Worm (Caenorhabditis elegans) whole organism, young adult: Measurements from ENCODE around the gene frpr-5.

Source experiments
- B0019.2 ChIP-seq: fragments of 200-800 bp; sonication (Bioruptor generic); conservative IDR thresholded peaks from 2 replicates; pipeline ENCODE4 v1.3.6; 2022; ENCODE audit warnings: missing genetic modification reagents, missing genetic modification characterization, missing compliant biosample characterization
- C17E4.6 ChIP-seq: fragments of 200-800 bp; sonication (Bioruptor generic); IDR thresholded peaks from 2 replicates; pipeline ENCODE4 v1.3.6; 2022; ENCODE audit warnings: missing genetic modification reagents, missing genetic modification characterization, missing compliant biosample characterization
- D2030.7 ChIP-seq: fragments of 200-800 bp; sonication (Bioruptor generic); IDR thresholded peaks from 2 replicates; pipeline ENCODE4 v1.3.6; 2022; ENCODE audit warnings: missing genetic modification reagents, missing genetic modification characterization, missing compliant biosample characterization
- F22D6.2 ChIP-seq: sonication (generic microtip); optimal IDR thresholded peaks from 2 replicates; lab custom pipeline; 2016; ENCODE audit warnings: mild to moderate bottlenecking, missing genetic modification characterization, missing compliant biosample characterization
- F23B12.7 ChIP-seq: sonication (generic microtip); optimal IDR thresholded peaks from 2 replicates; lab custom pipeline; 2017; ENCODE audit warnings: missing genetic modification characterization, mild to moderate bottlenecking, missing compliant biosample characterization, antibody characterized with exemption, moderate library complexity; ENCODE audit not compliant: insufficient read depth
- F33H1.4 ChIP-seq: fragments of 200-800 bp; sonication (Bioruptor generic); IDR thresholded peaks from 2 replicates; pipeline ENCODE4 v1.3.6; 2022; ENCODE audit warnings: missing genetic modification reagents, missing genetic modification characterization, missing compliant biosample characterization
- F52B5.7 ChIP-seq: sonication (generic microtip); optimal IDR thresholded peaks from 2 replicates; lab custom pipeline; 2016; ENCODE audit warnings: mild to moderate bottlenecking, missing genetic modification characterization, missing compliant biosample characterization
- F57A8.1 ChIP-seq: fragments of 200-800 bp; sonication (Bioruptor generic); optimal IDR thresholded peaks from 2 replicates; lab custom pipeline; 2018; ENCODE audit warnings: mild to moderate bottlenecking, missing genetic modification characterization, moderate library complexity, missing compliant biosample characterization
- Y53G8AR.9 ChIP-seq: fragments of 200-800 bp; sonication (Bioruptor generic); conservative IDR thresholded peaks from 2 replicates; pipeline ENCODE4 v1.3.6; 2022; ENCODE audit warnings: missing genetic modification reagents, missing genetic modification characterization, missing compliant biosample characterization
- Y56A3A.18 ChIP-seq: fragments of 200-800 bp; sonication (Bioruptor generic); IDR thresholded peaks from 2 replicates; pipeline ENCODE4 v1.3.6; 2022; ENCODE audit warnings: missing genetic modification reagents, missing genetic modification characterization, missing compliant biosample characterization
- attf-5 ChIP-seq: fragments of 200-800 bp; sonication (Bioruptor generic); optimal IDR thresholded peaks from 2 replicates; lab custom pipeline; 2018; ENCODE audit warnings: mild to moderate bottlenecking, missing genetic modification characterization, missing compliant biosample characterization
- dox-1 ChIP-seq: fragments of 200-800 bp; sonication (Bioruptor generic); IDR thresholded peaks from 2 replicates; pipeline ENCODE4 v1.3.6; 2022; ENCODE audit warnings: missing genetic modification reagents, missing genetic modification characterization, missing compliant biosample characterization
- efl-1 ChIP-seq: fragments of 150-350 bp; optimal IDR thresholded peaks from 2 replicates; lab custom pipeline; 2014; ENCODE audit warnings: missing biosample characterization, missing genetic modification reagents, missing genetic modification characterization
- ekl-4 ChIP-seq: fragments of 200-800 bp; sonication (Bioruptor generic); IDR thresholded peaks from 2 replicates; pipeline ENCODE4 v1.3.6; 2022; ENCODE audit warnings: missing genetic modification reagents, missing genetic modification characterization, missing compliant biosample characterization
- hmg-1.2 ChIP-seq: fragments of 200-800 bp; sonication (Bioruptor generic); IDR thresholded peaks from 2 replicates; pipeline ENCODE4 v1.3.6; 2022; ENCODE audit warnings: missing genetic modification reagents, missing genetic modification characterization, missing compliant biosample characterization
- hrde-1 ChIP-seq: sonication (generic microtip); optimal IDR thresholded peaks from 2 replicates; lab custom pipeline; 2016; ENCODE audit warnings: missing genetic modification characterization, mild to moderate bottlenecking, missing compliant biosample characterization, moderate library complexity, missing genotype, missing genetic modification reagents, borderline replicate concordance
- hsf-1 ChIP-seq: fragments of 200-800 bp; sonication (Bioruptor generic); IDR thresholded peaks from 2 replicates; pipeline ENCODE4 v1.3.6; 2022; ENCODE audit warnings: missing genetic modification reagents, missing genetic modification characterization, missing compliant biosample characterization
- let-526 ChIP-seq: fragments of 200-800 bp; sonication (Bioruptor generic); IDR thresholded peaks from 2 replicates; pipeline ENCODE4 v1.3.6; 2022; ENCODE audit warnings: missing genetic modification reagents, missing genetic modification characterization, missing compliant biosample characterization
- lin-54 ChIP-seq: fragments of 200-800 bp; sonication (Bioruptor generic); optimal IDR thresholded peaks from 2 replicates; lab custom pipeline; 2018; ENCODE audit warnings: mild to moderate bottlenecking, missing genetic modification characterization, missing compliant biosample characterization
- lsl-1 ChIP-seq: fragments of 200-800 bp; sonication (Bioruptor generic); optimal IDR thresholded peaks from 2 replicates; lab custom pipeline; 2018; ENCODE audit warnings: mild to moderate bottlenecking, missing genetic modification characterization, moderate library complexity, missing compliant biosample characterization
- lsy-27 ChIP-seq: sonication (generic microtip); optimal IDR thresholded peaks from 2 replicates; lab custom pipeline; 2017; ENCODE audit warnings: missing genetic modification characterization, mild to moderate bottlenecking, missing compliant biosample characterization, antibody characterized with exemption, missing genotype, borderline replicate concordance; ENCODE audit not compliant: insufficient read depth
- madf-10 ChIP-seq: sonication (generic microtip); optimal IDR thresholded peaks from 2 replicates; lab custom pipeline; 2016; ENCODE audit warnings: mild to moderate bottlenecking, missing genetic modification characterization, missing compliant biosample characterization
- madf-6 ChIP-seq: fragments of 200-800 bp; sonication (Bioruptor generic); IDR thresholded peaks from 2 replicates; pipeline ENCODE4 v1.3.6; 2022; ENCODE audit warnings: missing genetic modification reagents, missing genetic modification characterization, missing compliant biosample characterization
- mcd-1 ChIP-seq: fragments of 200-800 bp; sonication (Bioruptor generic); IDR thresholded peaks from 2 replicates; pipeline ENCODE4 v1.3.6; 2022; ENCODE audit warnings: missing genetic modification reagents, missing genetic modification characterization, missing compliant biosample characterization
- mel-28 ChIP-seq: sonication (generic microtip); optimal IDR thresholded peaks from 2 replicates; lab custom pipeline; 2016; ENCODE audit warnings: borderline replicate concordance, mild to moderate bottlenecking, missing genetic modification characterization, missing compliant biosample characterization
- nhr-80 ChIP-seq: sonication (generic microtip); optimal IDR thresholded peaks from 2 replicates; lab custom pipeline; 2016; ENCODE audit warnings: missing genetic modification characterization, missing compliant biosample characterization
- rcor-1 ChIP-seq: fragments of 200-800 bp; sonication (Bioruptor generic); IDR thresholded peaks from 2 replicates; pipeline ENCODE4 v1.3.6; 2022; ENCODE audit warnings: missing genetic modification reagents, missing genetic modification characterization, missing compliant biosample characterization
- snpc-3.4 ChIP-seq: sonication (generic microtip); optimal IDR thresholded peaks from 2 replicates; lab custom pipeline; 2017; ENCODE audit warnings: missing genetic modification characterization, mild to moderate bottlenecking, missing compliant biosample characterization, antibody characterized with exemption, moderate library complexity, missing genotype, missing genetic modification reagents
- snpc-4 ChIP-seq, 5 experiments: fragments of 150-350 bp in 1 of 5; sonication (generic microtip) in 4 of 5; optimal IDR thresholded peaks; 2 replicates each; lab custom pipeline; 2014 to 2018; ENCODE audit warnings: missing genetic modification characterization in 5 of 5, missing biosample characterization in 3 of 5, antibody characterized with exemption in 2 of 5, mild to moderate bottlenecking in 2 of 5, missing compliant biosample characterization in 2 of 5, missing genotype in 2 of 5, moderate library complexity in 2 of 5, missing genetic modification reagents in 1 of 5
- sptf-2 ChIP-seq: fragments of 200-800 bp; sonication (Bioruptor generic); optimal IDR thresholded peaks from 2 replicates; lab custom pipeline; 2018; ENCODE audit warnings: mild to moderate bottlenecking, missing genetic modification characterization, missing compliant biosample characterization
- ztf-26 ChIP-seq: sonication (generic microtip); optimal IDR thresholded peaks from 2 replicates; lab custom pipeline; 2017; ENCODE audit warnings: missing genetic modification characterization, missing compliant biosample characterization

The frpr-5 gene

DNA sequence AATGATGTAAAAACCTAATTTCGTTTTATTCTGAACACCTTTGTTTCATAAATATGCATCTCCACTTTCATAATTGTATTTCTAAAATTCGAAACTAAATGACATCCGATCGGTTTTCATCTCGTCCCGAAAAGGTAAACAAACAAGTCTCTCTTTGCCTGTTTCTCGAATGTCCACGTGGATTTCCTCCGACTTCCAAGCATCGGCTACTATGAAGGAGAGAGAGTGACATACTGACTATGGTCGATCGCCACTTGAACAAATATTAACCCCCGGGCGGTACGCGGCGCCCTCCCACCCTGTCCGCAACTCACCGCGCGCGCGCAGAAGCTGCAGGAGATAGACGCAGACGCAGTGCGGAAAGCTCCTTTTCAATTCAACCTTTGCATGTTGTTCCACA, 40.0 kb upstream of the frpr-5 start:
- TF ChIP-seq madf-10 (tag; lab: Kevin White, UChicago), result no peak
- 0 out of 2 replicates have a peak, but pooled peaks have one; percentile 9 for TF ChIP-seq hsf-1 (GFP tag; lab: Robert Waterston, UW)

DNA sequence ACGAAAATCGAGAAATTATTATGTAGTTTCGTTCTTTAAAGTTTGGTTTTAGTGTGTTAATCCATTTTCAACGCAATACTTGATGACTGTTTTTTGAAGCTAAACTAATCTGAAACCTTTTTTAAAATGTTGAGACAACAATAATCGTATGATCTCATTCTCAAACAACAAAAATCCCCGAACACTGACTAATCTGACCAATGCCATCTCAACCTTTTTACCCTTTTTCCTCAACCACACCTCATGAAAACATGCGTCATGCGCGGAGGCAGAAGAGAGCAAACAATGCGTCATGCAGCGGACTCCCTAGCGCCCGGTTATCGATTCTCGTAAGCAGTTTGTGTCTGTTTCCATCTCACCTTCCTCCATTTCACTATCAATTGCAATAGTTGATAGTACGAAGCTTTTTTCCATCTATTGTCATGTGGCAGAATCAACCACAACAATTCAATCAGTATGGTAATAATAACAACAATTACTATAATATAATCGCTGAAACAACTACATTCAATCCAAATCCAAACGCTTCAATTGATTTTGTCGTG, 35.9 kb upstream of the frpr-5 start, which contains the start of gene C50B8.4:
Gene C50B8.4 (plus strand): TSS at position 299 of the 545 bp plus-strand sequence.
- TF ChIP-seq ekl-4 (GFP tag; lab: Robert Waterston, UW), result no peak
- no peak for TF ChIP-seq snpc-4 (GFP tag; optimal IDR thresholded peaks at IDR 0.05; lab: Kevin White, UChicago)
- peak in 1 of 4 experiments; percentile 8 for TF ChIP-seq snpc-4 (tag; optimal IDR thresholded peaks at IDR 0.05; lab: Kevin White, UChicago)
- TF ChIP-seq C17E4.6 (GFP tag; lab: Robert Waterston, UW), result no peak
- TF ChIP-seq nhr-80 (tag; lab: Kevin White, UChicago), result peak; percentile 75
- TF ChIP-seq, all 124 proteins: peak for 2

DNA sequence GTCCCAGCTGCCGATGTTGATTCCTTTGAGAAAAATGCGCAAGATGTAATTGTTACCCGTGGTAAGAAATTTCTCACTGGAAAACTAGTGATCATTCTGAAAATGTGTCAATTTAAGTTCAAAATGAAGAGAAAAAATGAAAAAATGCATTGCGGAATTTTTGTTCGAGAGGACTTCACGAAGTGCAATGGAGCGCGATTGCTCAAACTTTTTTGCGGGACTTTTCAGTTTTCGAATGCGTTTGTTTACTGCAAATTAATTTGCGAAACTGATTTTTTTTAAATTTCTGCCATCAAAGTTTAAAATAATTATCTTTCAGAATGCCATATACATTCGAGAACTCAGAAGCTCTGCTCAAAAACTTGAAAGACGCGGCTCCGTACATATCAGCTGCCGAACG, 32.6 kb upstream of the frpr-5 start, which contains the start of the genes nuaf-1 and bir-2:
Gene nuaf-1 (minus strand): TSS at position 98 of the 400 bp plus-strand sequence.
Gene bir-2 (plus strand): TSS at position 318 of the 400 bp plus-strand sequence.
- no peak for TF ChIP-seq mel-28 (tag; lab: Kevin White, UChicago)
- 0 out of 2 replicates have a peak, but pooled peaks have one; percentile 24 for TF ChIP-seq dox-1
- peak; percentile 63 for TF ChIP-seq madf-6 (GFP tag; lab: Robert Waterston, UW)
- no peak for TF ChIP-seq F57A8.1 (GFP tag; lab: Kevin White, UChicago)
- TF ChIP-seq B0019.2 (GFP tag; lab: Robert Waterston, UW), result no peak
- TF ChIP-seq mcd-1 (GFP tag; lab: Robert Waterston, UW), result peak; percentile 94
- peak; percentile 3 for TF ChIP-seq F23B12.7 (tag; lab: Kevin White, UChicago)
- TF ChIP-seq F22D6.2 (tag; lab: Kevin White, UChicago), result no peak
- TF ChIP-seq lin-54 (GFP tag; lab: Kevin White, UChicago), result peak; percentile 65
- TF ChIP-seq F52B5.7 (tag; lab: Kevin White, UChicago), result no peak
- no peak for TF ChIP-seq Y53G8AR.9 (GFP tag; lab: Robert Waterston, UW)
- peak; percentile 67 for TF ChIP-seq snpc-3.4 (tag; lab: Kevin White, UChicago)
- TF ChIP-seq rcor-1, result peak; percentile 29; the same call in 1 of the 2 replicates
- TF ChIP-seq ztf-26 (tag; lab: Kevin White, UChicago), result no peak
- TF ChIP-seq F33H1.4 (GFP tag; lab: Robert Waterston, UW), result no peak
- TF ChIP-seq efl-1 (GFP tag; lab: Kevin White, UChicago), result peak; percentile 46
- peak; percentile 45 for TF ChIP-seq D2030.7 (GFP tag; lab: Robert Waterston, UW)
- TF ChIP-seq lsy-27 (tag; lab: Kevin White, UChicago), result no peak
- TF ChIP-seq Y56A3A.18 (GFP tag; lab: Robert Waterston, UW), result no peak
- TF ChIP-seq lsl-1 (GFP tag; lab: Kevin White, UChicago), result peak; percentile 41
- no peak for TF ChIP-seq sptf-2 (GFP tag; lab: Kevin White, UChicago)
- 0 out of 2 replicates have a peak, but pooled peaks have one; percentile 8 for TF ChIP-seq hmg-1.2 (GFP tag; lab: Robert Waterston, UW)
- TF ChIP-seq let-526, result no peak
- TF ChIP-seq hrde-1 (tag; lab: Kevin White, UChicago), result no peak
- no peak for TF ChIP-seq snpc-4 (GFP tag; optimal IDR thresholded peaks at IDR 0.05; lab: Kevin White, UChicago)
- TF ChIP-seq snpc-4 (tag; optimal IDR thresholded peaks at IDR 0.05; lab: Kevin White, UChicago), result peak in 2 of 4 experiments; percentile 17 to 40
- peak; percentile 8 for TF ChIP-seq nhr-80 (tag; lab: Kevin White, UChicago)
- TF ChIP-seq attf-5 (GFP tag; lab: Kevin White, UChicago), result peak; percentile 9
